Worm (Caenorhabditis elegans) whole organism, L1 larva: ENCODE measurements around the gene F52D10.4.
A peak's percentile ranks its signal among the peaks of the same experiment; 100 is the strongest.

ENCODE experiments used
- C34B4.2 ChIP-seq: sonication (generic microtip); optimal IDR thresholded peaks from 2 replicates; lab custom pipeline; 2017; ENCODE audit warnings: mild to moderate bottlenecking, missing genetic modification characterization, missing compliant biosample characterization
- dpl-1 ChIP-seq, 3 experiments: fragments of 150-350 bp in 2 of 3; sonication (generic microtip) in 1 of 3; optimal IDR thresholded peaks; 2 replicates each; lab custom pipeline; 2014 to 2017; ENCODE audit warnings: missing biosample characterization in 3 of 3, missing genetic modification characterization in 3 of 3, missing genetic modification reagents in 3 of 3
- dsc-1 ChIP-seq: sonication (generic microtip); optimal IDR thresholded peaks from 2 replicates; lab custom pipeline; 2016; ENCODE audit warnings: mild to moderate bottlenecking, missing genetic modification characterization, missing compliant biosample characterization
- egl-27 ChIP-seq, 2 experiments: fragments of 150-350 bp in 1 of 2; sonication (generic microtip); optimal IDR thresholded peaks; 3 replicates each; lab custom pipeline; 2017 to 2018; ENCODE audit warnings: missing biosample characterization in 2 of 2, missing genetic modification characterization in 2 of 2, missing genetic modification reagents in 2 of 2
- elt-2 ChIP-seq: sonication (generic microtip); optimal IDR thresholded peaks from 2 replicates; lab custom pipeline; 2016; ENCODE audit warnings: missing genetic modification characterization, mild to moderate bottlenecking, inconsistent platforms, missing compliant biosample characterization, missing genetic modification reagents
- fkh-10 ChIP-seq: sonication (generic microtip); optimal IDR thresholded peaks from 2 replicates; lab custom pipeline; 2017; ENCODE audit warnings: missing biosample characterization, missing genetic modification reagents, missing genetic modification characterization
- nhr-28 ChIP-seq: fragments of 150-350 bp; optimal IDR thresholded peaks from 2 replicates; lab custom pipeline; 2014; ENCODE audit warnings: missing biosample characterization, missing genetic modification characterization
- nhr-77 ChIP-seq: fragments of 150-350 bp; optimal IDR thresholded peaks from 2 replicates; lab custom pipeline; 2014; ENCODE audit warnings: missing biosample characterization, missing genetic modification characterization
- unc-130 ChIP-seq: fragments of 150-350 bp; optimal IDR thresholded peaks from 2 replicates; lab custom pipeline; 2017; ENCODE audit warnings: missing biosample characterization, missing genetic modification characterization, inconsistent platforms
- zag-1 ChIP-seq: fragments of 150-350 bp; optimal IDR thresholded peaks from 2 replicates; lab custom pipeline; 2014; ENCODE audit warnings: missing biosample characterization, missing genetic modification characterization

DNA sequence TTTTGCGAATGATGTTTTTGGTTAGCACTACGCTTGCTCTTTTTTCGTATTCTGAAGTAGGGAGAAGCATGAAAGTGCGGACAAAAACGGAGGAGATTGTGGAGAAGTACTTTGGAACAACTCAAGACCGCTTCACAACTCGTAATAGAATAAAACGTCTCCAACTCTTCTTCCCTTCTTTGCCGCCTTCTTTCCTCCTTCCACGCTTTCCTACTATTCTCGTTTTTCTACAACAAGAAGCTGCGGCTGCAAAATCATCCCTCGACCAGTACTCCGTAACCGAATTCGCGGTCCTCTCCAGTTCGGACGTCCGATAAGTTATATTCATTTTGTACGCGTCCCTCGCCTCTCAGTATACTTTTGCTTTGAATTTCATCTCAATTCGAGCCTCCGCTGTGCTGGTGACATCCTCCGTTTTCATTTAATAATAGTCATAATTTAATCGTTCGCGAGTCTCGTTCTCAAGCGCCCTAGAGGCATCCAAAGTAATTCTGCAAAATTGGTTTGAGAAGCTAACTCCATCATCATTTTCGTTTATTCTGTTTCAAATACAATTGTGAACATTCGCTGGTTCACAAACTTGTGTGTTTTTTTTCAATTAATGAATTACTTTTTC lies 47.4 kb upstream of the F52D10.4 start:
- no peak for TF ChIP-seq zag-1 (tag; lab: Kevin White, UChicago)
- TF ChIP-seq unc-130 (tag; lab: Kevin White, UChicago): no peak
- TF ChIP-seq elt-2 (tag; lab: Kevin White, UChicago): no peak
- peak; percentile 53 for TF ChIP-seq fkh-10
- no peak for TF ChIP-seq C34B4.2 (tag; lab: Kevin White, UChicago)
- TF ChIP-seq nhr-28 (tag; lab: Kevin White, UChicago): no peak
- TF ChIP-seq dpl-1 (GFP tag; optimal IDR thresholded peaks at IDR 0.05; lab: Kevin White, UChicago): no peak
- TF ChIP-seq egl-27 (tag; optimal IDR thresholded peaks at IDR 0.05; lab: Kevin White, UChicago): no peak
- TF ChIP-seq nhr-77 (tag; lab: Kevin White, UChicago): no peak
- TF ChIP-seq dsc-1 (tag; lab: Kevin White, UChicago): no peak
